Fruit fly (Drosophila melanogaster) whole organism: ENCODE data around the gene CG11590.

Experiments used
- CG8478 ChIP-seq: fragments of >200 bp; optimal IDR thresholded peaks from 2 replicates; lab custom pipeline; 2018; ENCODE audit warnings: inconsistent platforms
- Dll ChIP-seq: fragments of >200 bp; optimal IDR thresholded peaks from 2 replicates; lab custom pipeline; 2017
- EcR ChIP-seq, 2 experiments: fragments of >200 bp; optimal IDR thresholded peaks; 2 replicates each; lab custom pipeline; 2017; ENCODE audit warnings: missing biosample characterization in 2 of 2, missing genetic modification characterization in 2 of 2, missing genetic modification reagents in 2 of 2
- pan ChIP-seq: fragments of >200 bp; optimal IDR thresholded peaks from 2 replicates; lab custom pipeline; 2017
- psq ChIP-seq: fragments of >200 bp; optimal IDR thresholded peaks from 2 replicates; lab custom pipeline; 2017
- usp ChIP-seq: fragments of >200 bp; optimal IDR thresholded peaks from 2 replicates; lab custom pipeline; 2017; ENCODE audit warnings: missing biosample characterization, missing genetic modification characterization, mixed read lengths

The CG11590 gene

dm6 chrX:14214505-14215449 is 14.8 kb downstream of the CG11590 start:
- TF ChIP-seq psq (lab: Kevin White, UChicago) (no peak), EcR (GFP tag; optimal IDR thresholded peaks at IDR 0.05; lab: Kevin White, UChicago) (no peak), pan (lab: Kevin White, UChicago) (no peak), usp (no peak), CG8478 (lab: Kevin White, UChicago) (no peak), Dll (lab: Kevin White, UChicago) (no peak)

DNA sequence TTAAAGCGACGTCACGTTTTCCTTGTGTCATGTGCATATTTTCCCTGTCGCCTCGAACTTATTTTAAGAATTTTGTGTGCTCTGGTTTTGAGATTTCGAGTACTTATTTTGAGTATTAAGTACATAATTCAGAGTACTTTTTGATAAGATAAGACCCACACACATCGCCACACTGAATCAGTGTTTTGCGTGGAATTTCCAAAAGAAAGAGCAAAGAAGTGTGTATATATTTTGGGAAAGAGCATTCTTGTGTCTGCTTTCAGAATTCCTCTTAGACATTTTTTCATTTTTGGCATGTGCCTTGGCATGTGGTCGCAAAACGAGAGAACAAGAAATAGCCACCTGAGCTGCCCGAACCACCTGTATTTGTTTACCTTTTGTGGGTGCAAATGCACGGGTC is 15.9 kb downstream of the CG11590 start:
- TF ChIP-seq pan (lab: Kevin White, UChicago) = no peak
- no peak for TF ChIP-seq CG8478 (lab: Kevin White, UChicago)
- TF ChIP-seq usp = no peak
- TF ChIP-seq EcR (GFP tag; optimal IDR thresholded peaks at IDR 0.05; lab: Kevin White, UChicago) = no peak
- no peak for TF ChIP-seq psq (lab: Kevin White, UChicago)
- no peak for TF ChIP-seq Dll (lab: Kevin White, UChicago)

- TF ChIP-seq psq (lab: Kevin White, UChicago) = no peak
- no peak for TF ChIP-seq EcR (GFP tag; optimal IDR thresholded peaks at IDR 0.05; lab: Kevin White, UChicago)
- no peak for TF ChIP-seq CG8478 (lab: Kevin White, UChicago)
- no peak for TF ChIP-seq usp
- no peak for TF ChIP-seq Dll (lab: Kevin White, UChicago)
- no peak for TF ChIP-seq pan (lab: Kevin White, UChicago)
Observed at dm6 chrX:14216844-14217243, 16.9 kb downstream of the CG11590 start.

DNA sequence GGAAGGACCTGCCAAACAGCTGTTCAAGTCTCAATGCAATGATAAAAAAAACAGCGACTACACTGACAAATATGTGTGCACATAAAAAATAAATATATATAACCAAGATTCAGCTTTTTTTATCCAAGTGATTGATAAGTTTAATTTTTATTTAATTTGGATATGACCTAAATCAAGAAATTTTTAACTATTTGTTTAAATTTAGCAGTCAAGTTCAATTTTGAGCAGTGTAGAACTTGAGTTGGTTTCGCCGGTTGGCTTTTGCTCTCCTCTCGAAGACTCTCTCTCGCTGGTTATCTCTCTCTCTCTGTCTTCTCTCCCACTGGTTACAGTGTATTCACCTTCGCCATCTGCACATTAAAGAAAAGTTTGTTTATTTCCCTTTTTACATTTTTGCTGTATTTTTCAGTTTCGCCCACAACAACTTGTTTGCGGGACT is 18.1 kb downstream of the CG11590 start:
- no peak for TF ChIP-seq usp
- no peak for TF ChIP-seq Dll (lab: Kevin White, UChicago)
- TF ChIP-seq psq (lab: Kevin White, UChicago) = no peak
- TF ChIP-seq EcR (GFP tag; optimal IDR thresholded peaks at IDR 0.05; lab: Kevin White, UChicago) = no peak
- no peak for TF ChIP-seq pan (lab: Kevin White, UChicago)
- TF ChIP-seq CG8478 (lab: Kevin White, UChicago) = no peak

dm6 chrX:14221182-14221581 is 21.2 kb downstream of the CG11590 start:
- TF ChIP-seq EcR (GFP tag; optimal IDR thresholded peaks at IDR 0.05; lab: Kevin White, UChicago) = no peak
- TF ChIP-seq Dll (lab: Kevin White, UChicago) = no peak
- TF ChIP-seq psq (lab: Kevin White, UChicago) = no peak
- no peak for TF ChIP-seq CG8478 (lab: Kevin White, UChicago)

dm6 chrX:14221995-14222394 is 22.0 kb downstream of the CG11590 start:
- TF ChIP-seq usp = no peak
- no peak for TF ChIP-seq pan (lab: Kevin White, UChicago)
- no peak for TF ChIP-seq EcR (GFP tag; optimal IDR thresholded peaks at IDR 0.05; lab: Kevin White, UChicago)
- TF ChIP-seq Dll (lab: Kevin White, UChicago) = no peak

dm6 chrX:14225665-14226064 is 25.7 kb downstream of the CG11590 start, which contains the start of gene CG11674:
CG11674 (minus strand) TSS chrX:14225879.
- TF ChIP-seq pan (lab: Kevin White, UChicago) (no peak), CG8478 (lab: Kevin White, UChicago) (no peak), usp (no peak), Dll (lab: Kevin White, UChicago) (no peak), EcR (GFP tag; optimal IDR thresholded peaks at IDR 0.05; lab: Kevin White, UChicago) (no peak), psq (lab: Kevin White, UChicago) (no peak)

- no peak for TF ChIP-seq psq (lab: Kevin White, UChicago)
- no peak for TF ChIP-seq CG8478 (lab: Kevin White, UChicago)
- TF ChIP-seq EcR (GFP tag; optimal IDR thresholded peaks at IDR 0.05; lab: Kevin White, UChicago) = no peak
- no peak for TF ChIP-seq Dll (lab: Kevin White, UChicago)
- TF ChIP-seq pan (lab: Kevin White, UChicago) = no peak
- TF ChIP-seq usp = no peak
Observed at dm6 chrX:14226093-14226492, 26.1 kb downstream of the CG11590 start, which contains the start of gene mRpL38. mRpL38 (plus strand) TSS chrX:14226289.

- no peak for TF ChIP-seq CG8478 (lab: Kevin White, UChicago)
- TF ChIP-seq usp = no peak
Observed at dm6 chrX:14227043-14227442, 27.1 kb downstream of the CG11590 start.

- no peak for TF ChIP-seq psq (lab: Kevin White, UChicago)
- TF ChIP-seq Dll (lab: Kevin White, UChicago) = no peak
- no peak for TF ChIP-seq EcR (GFP tag; optimal IDR thresholded peaks at IDR 0.05; lab: Kevin White, UChicago)
- no peak for TF ChIP-seq pan (lab: Kevin White, UChicago)
- TF ChIP-seq CG8478 (lab: Kevin White, UChicago) = no peak
- no peak for TF ChIP-seq usp
Observed at dm6 chrX:14233843-14234337, 33.9 kb downstream of the CG11590 start, which contains the start of gene CG42271. CG42271 (minus strand) TSS chrX:14234066.

DNA sequence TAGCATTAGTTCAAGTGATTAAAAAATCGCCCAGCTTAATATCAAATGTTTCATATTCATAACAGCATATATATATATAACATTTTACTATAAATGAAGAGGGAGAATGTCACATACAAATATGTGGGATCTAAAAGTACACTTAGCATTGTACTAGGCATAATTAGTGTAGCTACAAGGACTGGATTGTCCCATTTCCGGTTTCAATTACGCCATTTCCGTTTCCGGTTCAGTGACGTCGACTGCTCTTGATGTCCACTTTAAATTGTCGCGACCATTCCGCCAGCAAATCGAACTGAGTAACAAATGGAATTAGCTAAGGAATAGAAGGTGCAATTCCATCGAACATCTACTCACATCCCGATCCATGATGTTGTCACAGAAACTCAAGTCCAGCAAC is 34.5 kb downstream of the CG11590 start:
- TF ChIP-seq usp (no peak), CG8478 (lab: Kevin White, UChicago) (no peak), Dll (lab: Kevin White, UChicago) (no peak), psq (lab: Kevin White, UChicago) (no peak), pan (lab: Kevin White, UChicago) (no peak), EcR (GFP tag; optimal IDR thresholded peaks at IDR 0.05; lab: Kevin White, UChicago) (no peak)
